Worm (Caenorhabditis elegans) whole organism, young adult: ENCODE data around the gene Y56A3A.6.

Source experiments
- D2030.7 ChIP-seq: fragments of 200-800 bp; sonication (Bioruptor generic); IDR thresholded peaks from 2 replicates; pipeline ENCODE4 v1.3.6; 2022; ENCODE audit warnings: missing genetic modification reagents, missing genetic modification characterization, missing compliant biosample characterization
- F55B11.4 ChIP-seq: sonication (generic microtip); optimal IDR thresholded peaks from 2 replicates; lab custom pipeline; 2016; ENCODE audit warnings: missing compliant biosample characterization, missing genetic modification characterization, borderline replicate concordance; ENCODE audit not compliant: insufficient read depth
- Y53F4B.3 ChIP-seq: fragments of 200-800 bp; sonication (Bioruptor generic); IDR thresholded peaks from 2 replicates; pipeline ENCODE4 v1.3.6; 2022; ENCODE audit warnings: missing genetic modification reagents, missing genetic modification characterization, missing compliant biosample characterization
- ZK185.1 ChIP-seq: sonication (generic microtip); optimal IDR thresholded peaks from 2 replicates; lab custom pipeline; 2016; ENCODE audit warnings: mild to moderate bottlenecking, missing genetic modification characterization, missing compliant biosample characterization; ENCODE audit not compliant: poor library complexity, severe bottlenecking
- ama-1 ChIP-seq, 3 experiments: fragments of 150-350 bp in 1 of 3; sonication (generic microtip) in 2 of 3; optimal IDR thresholded peaks; 2 replicates each; lab custom pipeline; 2014 to 2018; ENCODE audit warnings: missing biosample characterization in 2 of 3, missing genetic modification characterization in 2 of 3, missing genetic modification reagents in 2 of 3
- dpl-1 ChIP-seq: fragments of 150-350 bp; optimal IDR thresholded peaks from 2 replicates; lab custom pipeline; 2014; ENCODE audit warnings: missing biosample characterization, missing genetic modification reagents, missing genetic modification characterization
- ets-4 ChIP-seq: fragments of 200-800 bp; sonication (Bioruptor generic); optimal IDR thresholded peaks from 2 replicates; lab custom pipeline; 2018; ENCODE audit warnings: mild to moderate bottlenecking, missing genetic modification characterization, missing compliant biosample characterization
- gei-17 ChIP-seq: fragments of 200-800 bp; sonication (Bioruptor generic); optimal IDR thresholded peaks from 2 replicates; lab custom pipeline; 2018; ENCODE audit warnings: mild to moderate bottlenecking, missing genetic modification characterization, missing compliant biosample characterization
- hlh-12 ChIP-seq: sonication (generic microtip); optimal IDR thresholded peaks from 2 replicates; lab custom pipeline; 2016; ENCODE audit warnings: missing genetic modification characterization, missing compliant biosample characterization
- hrde-1 ChIP-seq: sonication (generic microtip); optimal IDR thresholded peaks from 2 replicates; lab custom pipeline; 2016; ENCODE audit warnings: missing genetic modification characterization, mild to moderate bottlenecking, missing compliant biosample characterization, moderate library complexity, missing genotype, missing genetic modification reagents, borderline replicate concordance
- sdz-38 ChIP-seq: sonication (generic microtip); optimal IDR thresholded peaks from 2 replicates; lab custom pipeline; 2016; ENCODE audit warnings: missing genotype, missing genetic modification characterization, missing compliant biosample characterization
- snpc-4 ChIP-seq, 5 experiments: fragments of 150-350 bp in 1 of 5; sonication (generic microtip) in 4 of 5; optimal IDR thresholded peaks; 2 replicates each; lab custom pipeline; 2014 to 2018; ENCODE audit warnings: missing genetic modification characterization in 5 of 5, missing biosample characterization in 3 of 5, antibody characterized with exemption in 2 of 5, mild to moderate bottlenecking in 2 of 5, missing compliant biosample characterization in 2 of 5, missing genotype in 2 of 5, moderate library complexity in 2 of 5, missing genetic modification reagents in 1 of 5
- somi-1 ChIP-seq: fragments of 200-800 bp; sonication (Bioruptor generic); optimal IDR thresholded peaks from 2 replicates; lab custom pipeline; 2018; ENCODE audit warnings: mild to moderate bottlenecking, missing genetic modification characterization, missing compliant biosample characterization
- unc-62 ChIP-seq: fragments of 150-350 bp; optimal IDR thresholded peaks from 2 replicates; lab custom pipeline; 2014; ENCODE audit warnings: missing biosample characterization, missing genetic modification reagents, missing genetic modification characterization

ce11 chrIII:11902782-11903181 lies 24.2 kb upstream of the Y56A3A.6 start:
- TF ChIP-seq sdz-38 (no peak), snpc-4 (GFP tag; optimal IDR thresholded peaks at IDR 0.05; lab: Kevin White, UChicago) (no peak), snpc-4 (tag; optimal IDR thresholded peaks at IDR 0.05; lab: Kevin White, UChicago) (no peak), somi-1 (no peak), unc-62 (GFP tag; lab: Kevin White, UChicago) (no peak), D2030.7 (GFP tag; lab: Robert Waterston, UW) (no peak), hrde-1 (tag; lab: Kevin White, UChicago) (no peak), hlh-12 (tag; lab: Kevin White, UChicago) (no peak), Y53F4B.3 (GFP tag; lab: Robert Waterston, UW) (no peak), F55B11.4 (tag; lab: Kevin White, UChicago) (no peak), ama-1 (optimal IDR thresholded peaks at IDR 0.05; lab: Kevin White, UChicago) (no peak), ama-1 (GFP tag; optimal IDR thresholded peaks at IDR 0.05; lab: Kevin White, UChicago) (no peak), ets-4 (GFP tag; lab: Kevin White, UChicago) (no peak), dpl-1 (no peak), ZK185.1 (tag; lab: Kevin White, UChicago) (no peak), gei-17 (GFP tag; lab: Kevin White, UChicago) (no peak)
